Fruit fly (Drosophila melanogaster) S2 (cell line): ENCODE measurements around the gene Jarid2.

Source experiments
- CG8478 ChIP-seq: fragments of >200 bp; optimal IDR thresholded peaks from 2 replicates; lab custom pipeline; 2018
- CTCF ChIP-seq, 2 experiments: fragments of >200 bp; optimal IDR thresholded peaks; 2 replicates each; lab custom pipeline; 2018

Jarid2 gene

dm6 chr3L:9503552-9504317 is 26.9 kb downstream of the Jarid2 start:
- no peak for TF ChIP-seq CTCF (optimal IDR thresholded peaks at IDR 0.05; lab: Kevin White, UChicago)
- no peak for TF ChIP-seq CG8478 (lab: Kevin White, UChicago)

dm6 chr3L:9504530-9504929 is 27.7 kb downstream of the Jarid2 start:
- TF ChIP-seq CG8478 (lab: Kevin White, UChicago): no peak
- TF ChIP-seq CTCF (optimal IDR thresholded peaks at IDR 0.05; lab: Kevin White, UChicago): no peak

DNA sequence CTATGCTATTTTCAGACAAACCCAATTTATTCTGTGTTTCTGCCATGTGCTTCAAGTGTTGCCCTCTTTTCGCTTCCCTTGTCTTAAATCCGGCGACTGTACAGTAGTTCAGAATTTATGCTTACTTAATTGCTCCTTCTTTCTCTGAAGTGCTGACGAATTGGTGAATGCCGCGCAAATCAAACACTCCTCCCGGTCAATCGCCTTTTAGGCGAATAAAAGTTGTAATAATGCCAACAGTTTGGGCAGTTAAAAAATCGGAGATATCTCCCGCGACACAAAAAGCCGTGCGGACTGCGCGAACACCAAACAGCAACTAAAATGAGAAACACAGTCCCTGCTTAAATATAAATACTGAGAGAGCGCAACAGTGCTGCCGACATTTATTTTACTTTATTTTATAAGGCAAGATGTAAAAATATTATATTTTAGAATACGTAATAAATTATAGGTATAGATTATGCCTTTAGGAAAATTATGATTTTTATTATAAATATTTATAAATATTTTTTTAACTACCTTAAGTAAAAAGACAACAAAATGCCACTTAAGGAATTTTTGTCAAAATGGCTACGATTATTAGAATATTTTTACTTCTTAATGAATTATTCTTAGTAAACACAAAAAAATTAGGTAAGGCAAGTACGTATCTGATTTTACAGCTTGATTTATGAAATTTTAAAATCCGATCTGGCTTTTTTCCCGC is 28.3 kb downstream of the Jarid2 start, which contains the start of gene path:
Gene path (minus strand): TSS at position 322 of the 706 bp plus-strand sequence.
- no peak for TF ChIP-seq CG8478 (lab: Kevin White, UChicago)

- TF ChIP-seq CG8478 (lab: Kevin White, UChicago) (no peak), CTCF (optimal IDR thresholded peaks at IDR 0.05; lab: Kevin White, UChicago) (no peak)
Measured at dm6 chr3L:9505713-9506062, 28.9 kb downstream of the Jarid2 start.

DNA sequence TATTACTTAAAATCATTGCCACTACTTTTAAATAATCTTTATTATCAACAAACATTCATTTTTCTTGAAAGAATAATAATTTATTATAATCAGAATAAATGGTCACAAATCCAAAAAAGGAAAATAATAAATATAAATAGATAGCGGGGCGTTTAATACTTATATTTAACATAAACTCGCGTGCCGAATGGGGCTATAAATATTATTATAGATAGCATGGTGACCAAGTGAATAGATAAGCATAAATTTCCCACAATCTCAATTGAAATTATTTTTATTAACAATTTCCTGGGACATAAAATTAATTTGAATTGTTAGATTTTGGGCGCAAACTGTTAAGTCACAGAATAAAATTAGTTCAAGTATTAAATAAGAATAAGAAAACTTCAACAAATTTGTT is 29.6 kb downstream of the Jarid2 start:
- TF ChIP-seq CG8478 (lab: Kevin White, UChicago): no peak
- no peak for TF ChIP-seq CTCF (optimal IDR thresholded peaks at IDR 0.05; lab: Kevin White, UChicago)

dm6 chr3L:9508653-9509036 is 31.8 kb downstream of the Jarid2 start:
- TF ChIP-seq CTCF (optimal IDR thresholded peaks at IDR 0.05; lab: Kevin White, UChicago) (no peak), CG8478 (lab: Kevin White, UChicago) (no peak)

DNA sequence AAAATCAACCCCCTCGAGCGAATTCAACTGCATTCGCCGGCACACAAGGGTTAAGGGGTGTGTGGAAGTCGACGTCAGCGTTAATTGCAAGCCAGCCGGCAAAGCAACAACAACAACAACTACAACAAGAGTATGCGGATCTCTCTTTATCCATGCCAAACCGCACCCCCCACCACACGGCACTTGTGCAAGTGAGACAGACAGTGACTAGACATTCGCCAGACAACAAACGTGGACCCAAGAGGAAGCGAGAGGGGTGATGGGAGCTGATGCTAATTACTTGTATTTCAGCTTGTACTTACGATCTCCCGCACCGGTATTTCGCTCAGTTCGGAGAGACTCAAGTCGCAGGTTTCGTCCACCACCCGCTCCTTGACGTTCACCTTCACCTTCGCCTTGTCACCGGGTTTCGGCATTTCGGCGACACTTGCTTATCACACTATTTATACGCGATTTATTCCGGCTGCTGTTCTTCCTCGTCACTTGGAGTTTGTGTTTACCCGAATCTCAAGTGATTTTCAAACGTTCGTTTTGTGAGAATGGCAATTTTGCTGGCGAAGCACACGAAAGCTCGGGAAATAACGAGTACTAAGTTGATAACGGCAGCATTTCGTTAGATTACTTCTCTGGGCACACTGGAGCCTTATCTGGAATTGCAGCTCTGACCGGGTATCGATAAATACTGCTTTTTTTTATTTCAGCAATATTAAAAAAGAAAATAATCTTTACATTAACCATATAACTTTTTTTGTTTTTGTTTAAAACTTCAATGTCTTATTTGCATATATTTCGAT is 32.4 kb downstream of the Jarid2 start, which contains the start of gene CG3408:
Gene CG3408 (minus strand): TSS at position 547 of the 794 bp plus-strand sequence.
- TF ChIP-seq CG8478 (lab: Kevin White, UChicago): no peak
- no peak for TF ChIP-seq CTCF (optimal IDR thresholded peaks at IDR 0.05; lab: Kevin White, UChicago)

dm6 chr3L:9511287-9512256 is 34.7 kb downstream of the Jarid2 start, which contains the start of gene RpS9:
Gene RpS9, minus strand, starts transcription at chr3L:9511531.
- TF ChIP-seq CTCF (optimal IDR thresholded peaks at IDR 0.05; lab: Kevin White, UChicago) (peak; percentile 50 to 64), CG8478 (lab: Kevin White, UChicago) (no peak)

- TF ChIP-seq CG8478 (lab: Kevin White, UChicago) (no peak), CTCF (optimal IDR thresholded peaks at IDR 0.05; lab: Kevin White, UChicago) (no peak)
Measured at dm6 chr3L:9512560-9512959, 35.7 kb downstream of the Jarid2 start, which contains the start of gene CG33703. Gene CG33703, minus strand, starts transcription at chr3L:9512660.

DNA sequence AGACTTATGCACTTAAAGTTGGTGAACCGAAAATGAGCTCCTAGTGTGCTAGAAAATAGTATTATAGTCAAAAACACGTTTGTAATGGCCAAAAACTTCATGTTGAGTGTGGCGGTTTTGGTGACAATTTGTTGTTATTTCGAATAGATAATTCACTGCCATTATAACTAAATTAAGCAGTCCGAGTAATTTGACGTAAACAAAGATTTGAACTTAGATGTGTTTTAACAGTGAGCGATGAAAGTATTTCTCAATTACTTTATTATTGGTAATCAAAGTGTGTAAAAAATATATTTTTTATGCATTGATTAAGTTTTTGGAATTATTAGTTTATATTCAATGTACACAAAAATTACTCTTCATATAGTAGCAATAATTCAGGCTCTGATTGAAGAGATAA is 36.5 kb downstream of the Jarid2 start, which contains the start of gene CG33702:
Gene CG33702 (minus strand): TSS at position 101 of the 400 bp plus-strand sequence.
- TF ChIP-seq CTCF (optimal IDR thresholded peaks at IDR 0.05; lab: Kevin White, UChicago) (no peak), CG8478 (lab: Kevin White, UChicago) (no peak)

dm6 chr3L:9525444-9525843 is 48.6 kb downstream of the Jarid2 start, which contains the start of gene CG33700:
Gene CG33700, minus strand, starts transcription at chr3L:9525544.
- no peak for TF ChIP-seq CG8478 (lab: Kevin White, UChicago)
- no peak for TF ChIP-seq CTCF (optimal IDR thresholded peaks at IDR 0.05; lab: Kevin White, UChicago)

- no peak for TF ChIP-seq CG8478 (lab: Kevin White, UChicago)
- no peak for TF ChIP-seq CTCF (optimal IDR thresholded peaks at IDR 0.05; lab: Kevin White, UChicago)
Measured at dm6 chr3L:9528835-9529234, 52.0 kb downstream of the Jarid2 start, which contains the start of gene Or67a. Gene Or67a, plus strand, starts transcription at chr3L:9529067.
